Fruit fly (Drosophila melanogaster) whole organism, embryonic: ENCODE results near the gene Spt7.
A peak's percentile ranks its signal among the peaks of the same experiment; 100 is the strongest.

Source experiments
- ATbp ChIP-seq: fragments of 200-800 bp; sonication (Bioruptor generic); optimal IDR thresholded peaks from 2 replicates; lab custom pipeline; 2017; ENCODE audit warnings: missing biosample characterization, mild to moderate bottlenecking, missing genetic modification characterization, missing genetic modification reagents
- Atf6 ChIP-seq: fragments of 200-800 bp; sonication (Bioruptor generic); IDR thresholded peaks from 2 replicates; pipeline ENCODE4 v1.3.6; 2022; ENCODE audit warnings: missing biosample characterization, missing genetic modification characterization
- B-H2 ChIP-seq: fragments of 200-800 bp; sonication (Bioruptor generic); optimal IDR thresholded peaks from 2 replicates; lab custom pipeline; 2018; ENCODE audit warnings: missing biosample characterization, mild to moderate bottlenecking, missing genetic modification characterization
- CG11695 ChIP-seq: fragments of 200-800 bp; sonication (Bioruptor generic); IDR thresholded peaks from 3 replicates; pipeline ENCODE4 v1.3.6; 2022; ENCODE audit warnings: missing biosample characterization, missing genetic modification characterization
- CG12155 ChIP-seq: fragments of 200-800 bp; sonication (Bioruptor generic); optimal IDR thresholded peaks from 3 replicates; lab custom pipeline; 2016; ENCODE audit warnings: missing biosample characterization, missing genetic modification characterization
- CG1602 ChIP-seq: fragments of 200-800 bp; sonication (Bioruptor generic); optimal IDR thresholded peaks from 3 replicates; lab custom pipeline; 2016; ENCODE audit warnings: missing biosample characterization, missing genetic modification characterization
- CG17328 ChIP-seq: fragments of 200-800 bp; sonication (Bioruptor generic); IDR thresholded peaks from 2 replicates; pipeline ENCODE4 v1.3.6; 2022; ENCODE audit warnings: missing biosample characterization, missing genetic modification characterization
- CG17612 ChIP-seq: fragments of 200-800 bp; sonication (Bioruptor generic); IDR thresholded peaks from 2 replicates; pipeline ENCODE4 v1.3.6; 2022; ENCODE audit warnings: missing biosample characterization, missing genetic modification characterization
- CG31224 ChIP-seq: fragments of 200-800 bp; sonication (Bioruptor generic); IDR thresholded peaks from 2 replicates; pipeline ENCODE4 v1.3.6; 2022; ENCODE audit warnings: missing biosample characterization, missing genetic modification characterization
- CG3163 ChIP-seq: fragments of 200-800 bp; sonication (Bioruptor generic); optimal IDR thresholded peaks from 3 replicates; lab custom pipeline; 2016; ENCODE audit warnings: missing biosample characterization, missing genetic modification characterization
- CG3726 ChIP-seq: fragments of 200-800 bp; sonication (Bioruptor generic); IDR thresholded peaks from 3 replicates; pipeline ENCODE4, ENCODE4 v1.3.6; 2022; ENCODE audit warnings: missing biosample characterization, missing genetic modification characterization
- CG3847 ChIP-seq: fragments of 200-800 bp; sonication (Bioruptor generic); IDR thresholded peaks from 2 replicates; pipeline ENCODE4 v1.3.6; 2022; ENCODE audit warnings: missing biosample characterization, missing genetic modification characterization
- CG4328 ChIP-seq: fragments of 200-800 bp; sonication (Bioruptor generic); optimal IDR thresholded peaks from 3 replicates; lab custom pipeline; 2017; ENCODE audit warnings: missing biosample characterization, missing genetic modification reagents, missing genetic modification characterization
- CG4360 ChIP-seq: fragments of 200-800 bp; sonication (Bioruptor generic); IDR thresholded peaks from 2 replicates; pipeline ENCODE4 v1.3.6; 2022; ENCODE audit warnings: missing biosample characterization, missing genetic modification characterization
- CrebB ChIP-seq: fragments of 200-800 bp; sonication (Bioruptor generic); optimal IDR thresholded peaks from 3 replicates; lab custom pipeline; 2018; ENCODE audit warnings: missing biosample characterization, mild to moderate bottlenecking, missing genetic modification characterization
- Dek ChIP-seq: fragments of 200-800 bp; sonication (Bioruptor generic); optimal IDR thresholded peaks from 3 replicates; lab custom pipeline; 2019; ENCODE audit warnings: missing biosample characterization, mild to moderate bottlenecking, missing genetic modification characterization, moderate library complexity
- Drgx ChIP-seq: fragments of 200-800 bp; sonication (Bioruptor generic); IDR thresholded peaks from 2 replicates; pipeline ENCODE4 v1.3.6; 2022; ENCODE audit warnings: missing biosample characterization, missing genetic modification characterization
- Fer1 ChIP-seq: fragments of 200-800 bp; sonication (Bioruptor generic); optimal IDR thresholded peaks from 2 replicates; lab custom pipeline; 2017; ENCODE audit warnings: missing biosample characterization, mild to moderate bottlenecking, missing genetic modification characterization
- HLH3B ChIP-seq: fragments of 200-800 bp; sonication (Bioruptor generic); IDR thresholded peaks from 2 replicates; pipeline ENCODE4 v1.3.6; 2022; ENCODE audit warnings: missing biosample characterization, missing genetic modification characterization
- Myb ChIP-seq: fragments of 200-800 bp; sonication (Bioruptor generic); optimal IDR thresholded peaks from 2 replicates; lab custom pipeline; 2016; ENCODE audit warnings: missing biosample characterization, missing genetic modification characterization
- Xbp1 ChIP-seq: fragments of 200-800 bp; sonication (Bioruptor generic); optimal IDR thresholded peaks from 3 replicates; lab custom pipeline; 2016; ENCODE audit warnings: missing biosample characterization, mild to moderate bottlenecking, missing genetic modification characterization
- abd-A ChIP-seq: fragments of 200-800 bp; sonication (Bioruptor generic); optimal IDR thresholded peaks from 3 replicates; lab custom pipeline; 2019; ENCODE audit warnings: missing biosample characterization, mild to moderate bottlenecking, missing genetic modification characterization, moderate library complexity
- aop ChIP-seq: fragments of 200-800 bp; sonication (Bioruptor generic); IDR thresholded peaks from 2 replicates; pipeline ENCODE4 v1.3.6; 2022; ENCODE audit warnings: missing biosample characterization, missing genetic modification characterization
- az2 ChIP-seq: fragments of 200-800 bp; sonication (Bioruptor generic); optimal IDR thresholded peaks from 3 replicates; lab custom pipeline; 2016; ENCODE audit warnings: missing biosample characterization, missing genetic modification characterization
- bsh ChIP-seq, 2 experiments: fragments of 200-800 bp; sonication (Bioruptor generic); optimal IDR thresholded peaks; 2 replicates each; lab custom pipeline; 2017 to 2018; ENCODE audit warnings: mild to moderate bottlenecking in 2 of 2, missing biosample characterization in 2 of 2, missing genetic modification characterization in 2 of 2, moderate library complexity in 1 of 2
- cad ChIP-seq: fragments of >200 bp; optimal IDR thresholded peaks from 2 replicates; lab custom pipeline; 2017; ENCODE audit warnings: missing biosample characterization, missing genetic modification characterization
- cg ChIP-seq: fragments of 200-800 bp; sonication (Bioruptor generic); optimal IDR thresholded peaks from 3 replicates; lab custom pipeline; 2019; ENCODE audit warnings: missing biosample characterization, mild to moderate bottlenecking, missing genetic modification characterization, moderate library complexity
- chinmo ChIP-seq: fragments of 200-800 bp; sonication (Bioruptor generic); IDR thresholded peaks from 4 replicates; pipeline ENCODE4 v1.3.6; 2022; ENCODE audit warnings: missing biosample characterization, missing genetic modification characterization; ENCODE audit not compliant: partially characterized antibody
- eve ChIP-seq, 2 experiments: fragments of >200 bp; optimal IDR thresholded peaks; 2 replicates each; lab custom pipeline; 2017; ENCODE audit warnings: missing biosample characterization in 2 of 2, missing genetic modification characterization in 2 of 2
- lilli ChIP-seq: fragments of 200-800 bp; sonication (Bioruptor generic); optimal IDR thresholded peaks from 3 replicates; lab custom pipeline; 2016; ENCODE audit warnings: missing biosample characterization, missing genetic modification characterization
- nom ChIP-seq: fragments of 200-800 bp; sonication (Bioruptor generic); optimal IDR thresholded peaks from 2 replicates; lab custom pipeline; 2017; ENCODE audit warnings: missing biosample characterization, missing genetic modification characterization, mild to moderate bottlenecking, moderate library complexity, missing genetic modification reagents
- psq ChIP-seq: fragments of 200-800 bp; sonication (Bioruptor generic); optimal IDR thresholded peaks from 2 replicates; lab custom pipeline; 2017; ENCODE audit warnings: missing biosample characterization, missing genetic modification characterization
- repo ChIP-seq: fragments of 200-800 bp; sonication (Bioruptor generic); optimal IDR thresholded peaks from 2 replicates; lab custom pipeline; 2016; ENCODE audit warnings: missing biosample characterization, missing genetic modification characterization
- sens ChIP-seq: fragments of 200-800 bp; sonication (Bioruptor generic); peaks from one replicate; lab custom pipeline; 2016; ENCODE audit warnings: missing biosample characterization, missing genetic modification characterization
- stwl ChIP-seq: fragments of 200-800 bp; sonication (Bioruptor generic); optimal IDR thresholded peaks from 3 replicates; lab custom pipeline; 2018; ENCODE audit warnings: missing biosample characterization, mild to moderate bottlenecking, missing genetic modification characterization, moderate library complexity

The Spt7 gene

DNA sequence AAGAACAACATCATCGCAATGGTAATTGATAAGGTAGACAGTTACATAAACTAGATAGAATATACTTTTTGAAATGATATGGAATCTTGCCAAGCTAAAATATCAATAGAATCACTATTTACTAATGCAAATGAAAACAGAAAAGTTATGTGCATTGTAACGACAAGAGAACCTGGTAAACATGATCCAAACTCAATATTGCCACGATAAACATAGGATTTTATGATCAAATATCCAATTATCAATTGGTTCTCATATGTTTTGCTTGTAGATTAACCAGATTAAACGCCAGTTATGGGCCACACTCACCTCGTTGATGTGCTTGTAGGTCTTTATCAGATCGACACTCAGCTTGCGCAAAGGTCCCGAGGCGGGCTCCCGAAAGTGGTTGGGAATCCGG, 22.1 kb downstream of the Spt7 start (continued):
- no peak for TF ChIP-seq az2 (GFP tag; lab: Kevin White, UChicago)
- no peak for TF ChIP-seq CG17328 (GFP tag; lab: Robert Waterston, UW)
- no peak for TF ChIP-seq Fer1
- no peak for TF ChIP-seq ATbp (GFP tag; lab: Kevin White, UChicago)
- TF ChIP-seq CG3847 (GFP tag; lab: Robert Waterston, UW) = no peak
- no peak for TF ChIP-seq Dek
- no peak for TF ChIP-seq B-H2 (GFP tag; lab: Kevin White, UChicago)
- no peak for TF ChIP-seq Myb (GFP tag; lab: Kevin White, UChicago)
- no peak for TF ChIP-seq psq (GFP tag; lab: Kevin White, UChicago)
- TF ChIP-seq CG12155 (GFP tag; lab: Kevin White, UChicago) = no peak
- no peak for TF ChIP-seq HLH3B
- no peak for TF ChIP-seq lilli (GFP tag; lab: Kevin White, UChicago)
- TF ChIP-seq CrebB (tag; lab: Kevin White, UChicago) = no peak

DNA sequence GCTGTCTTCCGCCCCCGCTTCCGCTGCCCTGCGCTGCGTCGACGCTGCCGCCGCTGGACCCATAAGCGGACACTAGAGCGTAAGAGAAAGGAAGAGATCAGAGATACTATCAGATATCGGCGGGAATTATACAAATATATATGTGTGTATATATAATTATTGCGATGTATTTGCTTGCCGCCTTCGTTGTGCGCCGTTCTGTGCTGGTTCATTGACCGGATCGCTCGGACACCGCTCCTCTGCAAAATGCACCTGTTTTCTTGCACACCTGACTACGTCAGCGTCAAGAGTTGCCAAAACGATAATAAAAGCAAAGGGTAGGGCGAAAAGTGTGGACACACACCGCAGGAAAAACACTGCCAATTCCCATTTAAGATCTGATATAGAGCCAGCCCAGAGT, 23.1 kb downstream of the Spt7 start:
- no peak for TF ChIP-seq Xbp1
- peak; percentile 35 for TF ChIP-seq sens (GFP tag; lab: Kevin White, UChicago)

DNA sequence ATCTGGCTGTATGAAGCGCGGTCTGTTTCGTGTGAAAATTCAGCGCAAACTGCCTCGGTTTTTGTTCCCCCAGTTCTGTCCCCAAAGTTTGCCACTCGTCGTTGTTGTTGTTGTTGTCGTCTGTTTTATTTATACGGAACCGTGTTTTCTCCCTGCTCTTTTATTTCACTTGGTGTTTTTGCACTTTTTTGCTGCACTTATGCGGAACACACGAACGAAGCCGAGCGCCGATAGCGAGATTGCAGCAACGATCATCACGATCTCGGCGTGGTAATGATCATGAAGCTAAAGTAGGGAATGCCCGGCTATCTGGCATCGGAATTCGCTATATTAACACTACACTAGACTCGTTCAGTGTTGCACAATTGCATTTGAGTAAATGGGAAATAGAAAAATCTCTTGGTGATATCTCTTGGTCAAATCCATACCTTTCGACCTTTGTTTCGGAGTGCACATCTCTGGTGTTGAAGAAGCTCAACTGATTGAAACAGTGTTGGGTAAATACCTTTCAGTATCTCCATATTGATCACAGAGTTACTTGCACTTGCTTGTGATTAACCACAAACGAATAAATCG, 24.8 kb downstream of the Spt7 start:
- TF ChIP-seq CG17612 = no peak
- TF ChIP-seq nom (GFP tag; lab: Kevin White, UChicago) = peak; percentile 42
- TF ChIP-seq stwl = peak; percentile 48
- TF ChIP-seq CG4360 = 0 out of 2 replicates have a peak, but pooled peaks have one; percentile 16
- TF ChIP-seq bsh (GFP tag; optimal IDR thresholded peaks at IDR 0.05; lab: Kevin White, UChicago) = peak in 1 of 2 experiments; percentile 24

DNA sequence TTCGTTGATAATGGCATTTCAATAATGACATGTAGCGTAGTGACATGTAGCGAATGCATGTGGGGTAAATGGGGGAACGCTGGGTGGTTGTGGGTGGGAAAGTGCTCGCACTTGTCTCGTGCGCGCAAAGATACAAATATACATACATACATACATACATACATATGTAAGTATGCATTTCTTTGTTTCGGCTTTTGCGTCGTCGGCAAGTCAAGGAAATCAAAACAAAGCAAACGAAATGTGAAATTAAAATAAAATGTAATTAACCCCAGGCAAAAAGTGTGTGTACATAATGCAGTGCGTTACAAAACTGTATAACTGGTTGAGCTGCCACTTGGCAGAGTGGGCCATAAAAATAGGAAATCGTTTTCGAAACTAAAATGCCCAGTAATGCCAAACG, 25.4 kb downstream of the Spt7 start:
- TF ChIP-seq CG3163 (GFP tag; lab: Kevin White, UChicago) = no peak
- peak; percentile 52 for TF ChIP-seq sens (GFP tag; lab: Kevin White, UChicago)
- 0 out of 3 replicates have a peak, but pooled peaks have one; percentile 15 for TF ChIP-seq CG11695 (GFP tag; lab: Robert Waterston, UW)
- TF ChIP-seq abd-A (tag; lab: Kevin White, UChicago) = no peak

DNA sequence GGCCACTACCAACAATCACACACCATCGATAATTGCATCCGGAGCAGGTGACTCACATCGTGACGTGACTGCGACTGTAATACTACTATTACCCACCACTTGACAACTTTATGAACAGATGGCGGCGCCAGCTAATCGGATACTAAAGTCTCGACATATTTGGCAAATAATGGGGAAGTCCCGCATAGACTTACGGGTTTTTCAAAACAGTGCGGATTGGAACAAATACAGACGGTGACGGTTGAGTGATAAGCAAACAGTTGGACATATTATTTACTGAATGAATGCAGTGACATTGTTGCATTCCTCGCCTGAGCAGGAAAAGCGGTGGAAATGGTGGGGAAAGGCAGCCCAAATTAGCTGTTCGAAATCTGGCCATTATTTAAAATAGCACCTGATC, 26.3 kb downstream of the Spt7 start:
- TF ChIP-seq aop (no peak), CG3726 (GFP tag; lab: Robert Waterston, UW) (no peak), cad (GFP tag; lab: Kevin White, UChicago) (no peak), Drgx (GFP tag; lab: Robert Waterston, UW) (no peak), CG1602 (GFP tag; lab: Kevin White, UChicago) (no peak), Atf6 (GFP tag; lab: Robert Waterston, UW) (no peak), repo (no peak), CG31224 (GFP tag; lab: Robert Waterston, UW) (no peak)

DNA sequence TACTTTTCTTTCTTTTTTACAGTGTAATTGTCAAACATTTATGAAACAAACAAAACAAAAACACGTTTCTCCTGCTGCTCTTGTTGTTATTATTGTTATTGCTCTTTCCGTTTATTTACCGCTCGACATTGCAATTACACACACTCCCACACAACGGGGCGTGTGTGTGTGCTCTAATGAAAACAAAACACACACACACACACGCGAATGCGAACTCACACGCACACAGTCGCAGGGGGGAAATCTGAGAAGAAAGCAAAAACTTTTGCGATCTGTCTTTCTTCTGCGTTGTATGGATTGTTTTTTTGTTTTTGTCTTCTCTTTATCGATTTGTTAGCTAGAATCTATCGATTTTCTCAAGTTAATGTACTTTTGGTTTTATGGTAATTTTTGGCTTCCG, 27.7 kb downstream of the Spt7 start:
- TF ChIP-seq cg (peak; percentile 36), chinmo (GFP tag; lab: Robert Waterston, UW) (0 out of 4 replicates have a peak, but pooled peaks have one; percentile 53), CG4328 (GFP tag; lab: Kevin White, UChicago) (no peak), eve (GFP tag; optimal IDR thresholded peaks at IDR 0.05; lab: Kevin White, UChicago) (peak in 1 of 2 experiments; percentile 13)
